Fruit fly (Drosophila melanogaster) whole organism, embryonic: Measurements from ENCODE around the gene Jon99Ciii.

ENCODE experiments used
- C15 ChIP-seq: fragments of 200-800 bp; sonication (Bioruptor generic); IDR thresholded peaks from 3 replicates; pipeline ENCODE4 v1.3.6; 2022; ENCODE audit warnings: missing biosample characterization, missing genetic modification characterization
- CG10959 ChIP-seq: fragments of 200-800 bp; sonication (Bioruptor generic); IDR thresholded peaks from 2 replicates; pipeline ENCODE4 v1.3.6; 2022; ENCODE audit warnings: missing biosample characterization, missing genetic modification characterization
- CG11085 ChIP-seq: fragments of 200-800 bp; sonication (Bioruptor generic); IDR thresholded peaks from 2 replicates; pipeline ENCODE4 v1.3.6; 2022; ENCODE audit warnings: missing biosample characterization, missing genetic modification characterization
- CG16779 ChIP-seq: fragments of 200-800 bp; sonication (Bioruptor generic); IDR thresholded peaks from 2 replicates; pipeline ENCODE4 v1.3.6; 2022; ENCODE audit warnings: missing biosample characterization, missing genetic modification characterization
- CG17912 ChIP-seq: fragments of 200-800 bp; sonication (Bioruptor generic); optimal IDR thresholded peaks from 2 replicates; lab custom pipeline; 2018; ENCODE audit warnings: missing biosample characterization, mild to moderate bottlenecking, missing genetic modification characterization
- CG1832 ChIP-seq: fragments of 200-800 bp; sonication (Bioruptor generic); optimal IDR thresholded peaks from 2 replicates; lab custom pipeline; 2017; ENCODE audit warnings: missing biosample characterization, mild to moderate bottlenecking, missing genetic modification characterization, inconsistent platforms
- CG2129 ChIP-seq: fragments of 200-800 bp; sonication (Bioruptor generic); IDR thresholded peaks from 2 replicates; pipeline ENCODE4 v1.3.6; 2022; ENCODE audit warnings: missing biosample characterization, missing genetic modification characterization; ENCODE audit not compliant: partially characterized antibody
- CG2202 ChIP-seq: fragments of 200-800 bp; sonication (Bioruptor generic); optimal IDR thresholded peaks from 2 replicates; lab custom pipeline; 2018; ENCODE audit warnings: missing biosample characterization, mild to moderate bottlenecking, missing genetic modification characterization
- CG3281 ChIP-seq: fragments of 200-800 bp; sonication (Bioruptor generic); optimal IDR thresholded peaks from 3 replicates; lab custom pipeline; 2017; ENCODE audit warnings: missing biosample characterization, mild to moderate bottlenecking, missing genetic modification characterization
- CG33213 ChIP-seq: fragments of 200-800 bp; sonication (Bioruptor generic); optimal IDR thresholded peaks from 3 replicates; lab custom pipeline; 2016; ENCODE audit warnings: missing biosample characterization, missing genetic modification characterization
- CG34422 ChIP-seq: fragments of 200-800 bp; sonication (Bioruptor generic); IDR thresholded peaks from 3 replicates; pipeline ENCODE4 v1.3.6; 2022; ENCODE audit warnings: missing biosample characterization, missing genetic modification characterization
- CG3838 ChIP-seq: fragments of 200-800 bp; sonication (Bioruptor generic); optimal IDR thresholded peaks from 3 replicates; lab custom pipeline; 2016; ENCODE audit warnings: missing biosample characterization, missing genetic modification characterization
- CG4360 ChIP-seq: fragments of 200-800 bp; sonication (Bioruptor generic); IDR thresholded peaks from 2 replicates; pipeline ENCODE4 v1.3.6; 2022; ENCODE audit warnings: missing biosample characterization, missing genetic modification characterization
- CG5245 ChIP-seq: fragments of 200-800 bp; sonication (Bioruptor generic); optimal IDR thresholded peaks from 3 replicates; lab custom pipeline; 2016; ENCODE audit warnings: missing biosample characterization, missing genetic modification characterization
- CG6175 ChIP-seq: fragments of 200-800 bp; sonication (Bioruptor generic); IDR thresholded peaks from 3 replicates; pipeline ENCODE4 v1.3.6; 2022; ENCODE audit warnings: missing biosample characterization, missing genetic modification characterization
- CG6654 ChIP-seq: fragments of 200-800 bp; sonication (Bioruptor generic); optimal IDR thresholded peaks from 2 replicates; lab custom pipeline; 2017; ENCODE audit warnings: missing biosample characterization, mild to moderate bottlenecking, missing genetic modification characterization
- CG6689 ChIP-seq: fragments of 200-800 bp; sonication (Bioruptor generic); IDR thresholded peaks from 2 replicates; pipeline ENCODE4 v1.3.6; 2022; ENCODE audit warnings: missing biosample characterization, missing genetic modification characterization
- CG7372 ChIP-seq: fragments of 200-800 bp; sonication (Bioruptor generic); IDR thresholded peaks from 2 replicates; pipeline ENCODE4 v1.3.6; 2022; ENCODE audit warnings: missing biosample characterization, missing genetic modification characterization
- CG8290 ChIP-seq, 3 experiments: fragments of 200-800 bp; sonication (Bioruptor generic); optimal IDR thresholded peaks; 2 replicates each; lab custom pipeline; 2016 to 2019; ENCODE audit warnings: missing biosample characterization in 3 of 3, missing genetic modification characterization in 3 of 3, mild to moderate bottlenecking in 2 of 3, moderate library complexity in 1 of 3
- D ChIP-seq, 2 experiments: fragments of 200-800 bp in 1 of 2; fragments of >200 bp in 1 of 2; sonication (Bioruptor generic) in 1 of 2; optimal IDR thresholded peaks; 2 replicates in 1 of 2; 3 replicates in 1 of 2; lab custom pipeline; 2017; ENCODE audit warnings: mild to moderate bottlenecking in 1 of 2, missing biosample characterization in 1 of 2, missing genetic modification characterization in 1 of 2, missing genetic modification reagents in 1 of 2
- Dbx ChIP-seq: fragments of 200-800 bp; sonication (Bioruptor generic); IDR thresholded peaks from 3 replicates; pipeline ENCODE4 v1.3.6; 2022; ENCODE audit warnings: missing biosample characterization, missing genetic modification characterization
- Dip2 ChIP-seq: fragments of 200-800 bp; sonication (Bioruptor generic); IDR thresholded peaks from 2 replicates; pipeline ENCODE4 v1.3.6; 2022; ENCODE audit warnings: missing biosample characterization, missing genetic modification characterization
- Dll ChIP-seq: fragments of 200-800 bp; sonication (Bioruptor generic); IDR thresholded peaks from 4 replicates; pipeline ENCODE4 v1.3.6; 2022; ENCODE audit warnings: missing biosample characterization, missing genetic modification characterization; ENCODE audit not compliant: partially characterized antibody
- E2f2 ChIP-seq: fragments of 200-800 bp; sonication (Bioruptor generic); IDR thresholded peaks from 2 replicates; pipeline ENCODE4 v1.3.6; 2022; ENCODE audit warnings: missing biosample characterization, missing genetic modification characterization
- Ets97D ChIP-seq: fragments of 200-800 bp; sonication (Bioruptor generic); optimal IDR thresholded peaks from 3 replicates; lab custom pipeline; 2016; ENCODE audit warnings: missing biosample characterization, missing genetic modification characterization
- H2.0 ChIP-seq: fragments of 200-800 bp; sonication (Bioruptor generic); IDR thresholded peaks from 2 replicates; pipeline ENCODE4 v1.3.6; 2022; ENCODE audit warnings: missing biosample characterization, missing genetic modification characterization
- Meics ChIP-seq: fragments of 200-800 bp; sonication (Bioruptor generic); optimal IDR thresholded peaks from 2 replicates; lab custom pipeline; 2017; ENCODE audit warnings: missing biosample characterization, mild to moderate bottlenecking, missing genetic modification characterization
- Nf-YA ChIP-seq: fragments of 200-800 bp; sonication (Bioruptor generic); IDR thresholded peaks from 2 replicates; pipeline ENCODE4 v1.3.6; 2022; ENCODE audit warnings: missing biosample characterization, missing genetic modification characterization
- Opbp ChIP-seq: fragments of 200-800 bp; sonication (Bioruptor generic); IDR thresholded peaks from 3 replicates; pipeline ENCODE4 v1.3.6; 2022; ENCODE audit warnings: missing biosample characterization, missing genetic modification characterization; ENCODE audit not compliant: partially characterized antibody
- Poxn ChIP-seq: fragments of 200-800 bp; sonication (Bioruptor generic); IDR thresholded peaks from 2 replicates; pipeline ENCODE4 v1.3.6; 2022; ENCODE audit warnings: missing biosample characterization, missing genetic modification characterization
- Rfx ChIP-seq: fragments of 200-800 bp; sonication (Bioruptor generic); IDR thresholded peaks from 2 replicates; pipeline ENCODE4 v1.3.6; 2022; ENCODE audit warnings: missing biosample characterization, missing genetic modification characterization
- Sin3A ChIP-seq: fragments of >200 bp; optimal IDR thresholded peaks from 2 replicates; lab custom pipeline; 2018
- Sox102F ChIP-seq: fragments of 200-800 bp; sonication (Bioruptor generic); optimal IDR thresholded peaks from 2 replicates; lab custom pipeline; 2018; ENCODE audit warnings: missing biosample characterization, mild to moderate bottlenecking, missing genetic modification characterization, moderate library complexity
- Trl ChIP-seq, 3 experiments: fragments of >200 bp in 2 of 3; fragments of 200-800 bp in 1 of 3; sonication (Bioruptor generic) in 1 of 3; optimal IDR thresholded peaks; 2 replicates in 1 of 3; 3 replicates in 2 of 3; lab custom pipeline; 2016 to 2017; ENCODE audit warnings: missing biosample characterization in 1 of 3, missing genetic modification characterization in 1 of 3
- Xbp1 ChIP-seq: fragments of 200-800 bp; sonication (Bioruptor generic); optimal IDR thresholded peaks from 3 replicates; lab custom pipeline; 2016; ENCODE audit warnings: missing biosample characterization, mild to moderate bottlenecking, missing genetic modification characterization
- amos ChIP-seq: fragments of 200-800 bp; sonication (Bioruptor generic); IDR thresholded peaks from 2 replicates; pipeline ENCODE4 v1.3.6; 2022; ENCODE audit warnings: missing biosample characterization, missing genetic modification characterization; ENCODE audit not compliant: partially characterized antibody
- bbx ChIP-seq: fragments of 200-800 bp; sonication (Bioruptor generic); IDR thresholded peaks from 2 replicates; pipeline ENCODE4 v1.3.6; 2022; ENCODE audit warnings: missing biosample characterization, missing genetic modification characterization; ENCODE audit not compliant: partially characterized antibody
- caup ChIP-seq: fragments of 200-800 bp; sonication (Bioruptor generic); optimal IDR thresholded peaks from 3 replicates; lab custom pipeline; 2017; ENCODE audit warnings: missing biosample characterization, mild to moderate bottlenecking, missing genetic modification characterization, moderate library complexity; ENCODE audit not compliant: severe bottlenecking
- cg ChIP-seq: fragments of 200-800 bp; sonication (Bioruptor generic); optimal IDR thresholded peaks from 3 replicates; lab custom pipeline; 2019; ENCODE audit warnings: missing biosample characterization, mild to moderate bottlenecking, missing genetic modification characterization, moderate library complexity
- chn ChIP-seq: fragments of 200-800 bp; sonication (Bioruptor generic); optimal IDR thresholded peaks from 2 replicates; lab custom pipeline; 2016; ENCODE audit warnings: missing biosample characterization, missing genetic modification characterization
- ci ChIP-seq: fragments of 200-800 bp; sonication (Bioruptor generic); IDR thresholded peaks from 3 replicates; pipeline ENCODE4 v1.3.6; 2022; ENCODE audit warnings: missing biosample characterization, missing genetic modification characterization
- fd3F ChIP-seq: fragments of 200-800 bp; sonication (Bioruptor generic); optimal IDR thresholded peaks from 2 replicates; lab custom pipeline; 2018; ENCODE audit warnings: missing biosample characterization, mild to moderate bottlenecking, missing genetic modification characterization, moderate library complexity
- lbe ChIP-seq: fragments of 200-800 bp; sonication (Bioruptor generic); optimal IDR thresholded peaks from 2 replicates; lab custom pipeline; 2016; ENCODE audit warnings: missing biosample characterization, mild to moderate bottlenecking, missing genetic modification characterization
- maf-S ChIP-seq: fragments of 200-800 bp; sonication (Bioruptor generic); optimal IDR thresholded peaks from 2 replicates; lab custom pipeline; 2016; ENCODE audit warnings: missing biosample characterization, missing genetic modification characterization
- pfk ChIP-seq: fragments of 200-800 bp; sonication (Bioruptor generic); optimal IDR thresholded peaks from 2 replicates; lab custom pipeline; 2018; ENCODE audit warnings: missing biosample characterization, mild to moderate bottlenecking, missing genetic modification characterization, moderate library complexity
- pho ChIP-seq: fragments of 200-800 bp; sonication (Bioruptor generic); optimal IDR thresholded peaks from 2 replicates; lab custom pipeline; 2016; ENCODE audit warnings: missing biosample characterization, missing genetic modification characterization
- sna ChIP-seq: fragments of 200-800 bp; sonication (Bioruptor generic); IDR thresholded peaks from 2 replicates; pipeline ENCODE4 v1.3.6; 2022; ENCODE audit warnings: missing biosample characterization, missing genetic modification characterization; ENCODE audit not compliant: partially characterized antibody
- stwl ChIP-seq: fragments of 200-800 bp; sonication (Bioruptor generic); optimal IDR thresholded peaks from 3 replicates; lab custom pipeline; 2018; ENCODE audit warnings: missing biosample characterization, mild to moderate bottlenecking, missing genetic modification characterization, moderate library complexity
- vfl ChIP-seq: fragments of 200-800 bp; sonication (Bioruptor generic); optimal IDR thresholded peaks from 2 replicates; lab custom pipeline; 2016; ENCODE audit warnings: missing biosample characterization, missing genetic modification characterization
- zfh2 ChIP-seq: fragments of 200-800 bp; sonication (Bioruptor generic); optimal IDR thresholded peaks from 2 replicates; lab custom pipeline; 2016; ENCODE audit warnings: missing biosample characterization, missing genetic modification characterization

Jon99Ciii gene

DNA sequence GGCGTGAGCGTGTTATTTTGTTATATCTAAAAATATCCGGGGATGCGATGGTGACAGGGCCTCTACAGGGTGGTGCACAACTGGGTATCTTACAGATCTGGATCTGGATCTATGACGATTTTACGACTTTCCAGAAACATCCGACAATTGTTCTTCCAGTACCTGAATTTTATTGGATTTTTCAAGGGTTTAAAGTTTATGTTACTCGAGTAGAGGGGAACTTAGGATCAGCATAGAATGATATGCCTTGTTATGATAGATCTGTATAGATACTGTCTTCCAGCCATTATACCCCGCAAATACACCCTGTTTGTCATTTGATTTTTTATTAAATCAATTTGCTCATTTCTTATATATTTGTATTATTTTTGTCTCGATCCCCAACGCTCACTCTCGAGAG lies 27.6 kb upstream of the Jon99Ciii start (continued):
- TF ChIP-seq CG2202 (no peak), Ets97D (GFP tag; lab: Kevin White, UChicago) (no peak), Dbx (GFP tag; lab: Robert Waterston, UW) (peak; percentile 71), fd3F (peak; percentile 63), chn (GFP tag; lab: Kevin White, UChicago) (no peak), CG11085 (GFP tag; lab: Robert Waterston, UW) (no peak), CG7372 (GFP tag; lab: Robert Waterston, UW) (peak; percentile 52; the same call in 1 of the 2 replicates), Dll (GFP tag; lab: Robert Waterston, UW) (no peak), lbe (GFP tag; lab: Kevin White, UChicago) (no peak), cg (no peak), CG1832 (GFP tag; lab: Kevin White, UChicago) (no peak), Sin3A (no peak), CG6654 (GFP tag; lab: Kevin White, UChicago) (no peak), maf-S (GFP tag; lab: Kevin White, UChicago) (peak; percentile 18), Meics (GFP tag; lab: Kevin White, UChicago) (peak; percentile 72), D (optimal IDR thresholded peaks at IDR 0.05; lab: Kevin White, UChicago) (no peak), D (GFP tag; optimal IDR thresholded peaks at IDR 0.05; lab: Kevin White, UChicago) (peak; percentile 11), CG8290 (GFP tag; optimal IDR thresholded peaks at IDR 0.05; lab: Kevin White, UChicago) (no peak), CG8290 (tag; optimal IDR thresholded peaks at IDR 0.05; lab: Kevin White, UChicago) (peak in 1 of 2 experiments; percentile 72), amos (no peak), E2f2 (GFP tag; lab: Robert Waterston, UW) (peak; percentile 30; the same call in 1 of the 2 replicates), Sox102F (GFP tag; lab: Kevin White, UChicago) (peak; percentile 72), ci (GFP tag; lab: Robert Waterston, UW) (0 out of 3 replicates have a peak, but pooled peaks have one; percentile 39), CG16779 (no peak), CG3281 (GFP tag; lab: Kevin White, UChicago) (peak; percentile 77), Trl (optimal IDR thresholded peaks at IDR 0.05; lab: Kevin White, UChicago) (no peak), Trl (GFP tag; optimal IDR thresholded peaks at IDR 0.05; lab: Kevin White, UChicago) (peak; percentile 28), C15 (GFP tag; lab: Robert Waterston, UW) (no peak), CG3838 (GFP tag; lab: Kevin White, UChicago) (no peak), CG6689 (GFP tag; lab: Robert Waterston, UW) (peak; percentile 53; the same call in 1 of the 2 replicates), CG10959 (no peak), CG6175 (0 out of 3 replicates have a peak, but pooled peaks have one; percentile 24), Dip2 (GFP tag; lab: Robert Waterston, UW) (no peak), pho (GFP tag; lab: Kevin White, UChicago) (peak; percentile 36), Poxn (no peak), Rfx (GFP tag; lab: Robert Waterston, UW) (peak; percentile 82), Nf-YA (no peak), Opbp (GFP tag; lab: Robert Waterston, UW) (no peak), Xbp1 (GFP tag; lab: Kevin White, UChicago) (peak; percentile 29), vfl (GFP tag; lab: Kevin White, UChicago) (no peak), CG34422 (GFP tag; lab: Robert Waterston, UW) (peak; percentile 61; the same call in 2 of the 3 replicates), CG4360 (GFP tag; lab: Robert Waterston, UW) (no peak), CG2129 (GFP tag; lab: Robert Waterston, UW) (no peak), bbx (no peak), zfh2 (GFP tag; lab: Kevin White, UChicago) (peak; percentile 44), CG5245 (GFP tag; lab: Kevin White, UChicago) (no peak), CG33213 (GFP tag; lab: Kevin White, UChicago) (peak; percentile 11), stwl (no peak), H2.0 (GFP tag; lab: Robert Waterston, UW) (0 out of 2 replicates have a peak, but pooled peaks have one; percentile 5), sna (GFP tag; lab: Robert Waterston, UW) (no peak), pfk (GFP tag; lab: Kevin White, UChicago) (no peak), caup (GFP tag; lab: Kevin White, UChicago) (peak; percentile 28), CG17912 (GFP tag; lab: Kevin White, UChicago) (no peak)
